Fruit fly (Drosophila melanogaster) whole organism, embryonic: ENCODE data around the gene dah.
A peak's percentile ranks its signal among the peaks of the same experiment; 100 is the strongest.

Experiments
- Ada2b ChIP-seq: fragments of 200-800 bp; sonication (Bioruptor generic); IDR thresholded peaks from 2 replicates; pipeline ENCODE4 v1.3.6; 2022; ENCODE audit warnings: missing biosample characterization, missing genetic modification characterization
- C15 ChIP-seq: fragments of 200-800 bp; sonication (Bioruptor generic); IDR thresholded peaks from 3 replicates; pipeline ENCODE4 v1.3.6; 2022; ENCODE audit warnings: missing biosample characterization, missing genetic modification characterization
- CG10267 ChIP-seq: fragments of 200-800 bp; sonication (Bioruptor generic); optimal IDR thresholded peaks from 2 replicates; lab custom pipeline; 2018; ENCODE audit warnings: missing biosample characterization, mild to moderate bottlenecking, missing genetic modification characterization, moderate library complexity
- CG11247 ChIP-seq: fragments of 200-800 bp; sonication (Bioruptor generic); IDR thresholded peaks from 2 replicates; pipeline ENCODE4 v1.3.6; 2022; ENCODE audit warnings: missing biosample characterization, missing genetic modification characterization
- CG12219 ChIP-seq: fragments of 200-800 bp; sonication (Bioruptor generic); optimal IDR thresholded peaks from 3 replicates; lab custom pipeline; 2018; ENCODE audit warnings: missing biosample characterization, mild to moderate bottlenecking, missing genetic modification characterization
- CG13123 ChIP-seq: fragments of 200-800 bp; sonication (Bioruptor generic); optimal IDR thresholded peaks from 2 replicates; lab custom pipeline; 2016; ENCODE audit warnings: missing biosample characterization, missing genetic modification characterization
- CG14441 ChIP-seq: fragments of 200-800 bp; sonication (Bioruptor generic); IDR thresholded peaks from 2 replicates; pipeline ENCODE4 v1.3.6; 2022; ENCODE audit warnings: missing biosample characterization, missing genetic modification characterization
- CG15011 ChIP-seq: fragments of 200-800 bp; sonication (Bioruptor generic); optimal IDR thresholded peaks from 3 replicates; lab custom pipeline; 2018; ENCODE audit warnings: missing biosample characterization, mild to moderate bottlenecking, missing genetic modification characterization
- CG1603 ChIP-seq: fragments of 200-800 bp; sonication (Bioruptor generic); optimal IDR thresholded peaks from 2 replicates; lab custom pipeline; 2019; ENCODE audit warnings: missing biosample characterization, mild to moderate bottlenecking, missing genetic modification characterization, moderate library complexity
- CG16813 ChIP-seq: fragments of 200-800 bp; sonication (Bioruptor generic); IDR thresholded peaks from 3 replicates; pipeline ENCODE4 v1.3.6; 2022; ENCODE audit warnings: missing biosample characterization, missing genetic modification characterization; ENCODE audit not compliant: partially characterized antibody
- CG17328 ChIP-seq: fragments of 200-800 bp; sonication (Bioruptor generic); IDR thresholded peaks from 2 replicates; pipeline ENCODE4 v1.3.6; 2022; ENCODE audit warnings: missing biosample characterization, missing genetic modification characterization
- CG17912 ChIP-seq: fragments of 200-800 bp; sonication (Bioruptor generic); optimal IDR thresholded peaks from 2 replicates; lab custom pipeline; 2018; ENCODE audit warnings: missing biosample characterization, mild to moderate bottlenecking, missing genetic modification characterization
- CG31365 ChIP-seq: fragments of 200-800 bp; sonication (Bioruptor generic); optimal IDR thresholded peaks from 2 replicates; lab custom pipeline; 2018; ENCODE audit warnings: missing biosample characterization, mild to moderate bottlenecking, missing genetic modification characterization
- CG34224 ChIP-seq: fragments of 200-800 bp; sonication (Bioruptor generic); IDR thresholded peaks from 3 replicates; pipeline ENCODE4 v1.3.6; 2022; ENCODE audit warnings: missing biosample characterization, missing genetic modification characterization; ENCODE audit not compliant: partially characterized antibody
- CG34376 ChIP-seq: fragments of 200-800 bp; sonication (Bioruptor generic); optimal IDR thresholded peaks from 2 replicates; lab custom pipeline; 2018; ENCODE audit warnings: missing biosample characterization, mild to moderate bottlenecking, missing genetic modification characterization
- CG4404 ChIP-seq: fragments of 200-800 bp; sonication (Bioruptor generic); IDR thresholded peaks from 2 replicates; pipeline ENCODE4 v1.3.6; 2022; ENCODE audit warnings: missing biosample characterization, missing genetic modification characterization
- CG4730 ChIP-seq: fragments of 200-800 bp; sonication (Bioruptor generic); IDR thresholded peaks from 2 replicates; pipeline ENCODE4 v1.3.6; 2022; ENCODE audit warnings: missing biosample characterization, missing genetic modification characterization
- CG7839 ChIP-seq: fragments of 200-800 bp; sonication (Bioruptor generic); optimal IDR thresholded peaks from 3 replicates; lab custom pipeline; 2018; ENCODE audit warnings: missing biosample characterization, mild to moderate bottlenecking, missing genetic modification characterization, moderate library complexity
- CG7928 ChIP-seq: fragments of 200-800 bp; sonication (Bioruptor generic); optimal IDR thresholded peaks from 2 replicates; lab custom pipeline; 2017; ENCODE audit warnings: missing biosample characterization, mild to moderate bottlenecking, missing genetic modification characterization
- CG9437 ChIP-seq: fragments of 200-800 bp; sonication (Bioruptor generic); optimal IDR thresholded peaks from 2 replicates; lab custom pipeline; 2018; ENCODE audit warnings: missing biosample characterization, mild to moderate bottlenecking, missing genetic modification characterization
- CG9609 ChIP-seq: fragments of 200-800 bp; sonication (Bioruptor generic); optimal IDR thresholded peaks from 3 replicates; lab custom pipeline; 2016; ENCODE audit warnings: missing biosample characterization, missing genetic modification characterization
- Dip3 ChIP-seq: fragments of 200-800 bp; sonication (Bioruptor generic); optimal IDR thresholded peaks from 3 replicates; lab custom pipeline; 2016; ENCODE audit warnings: missing biosample characterization, missing genetic modification characterization
- Dll ChIP-seq: fragments of 200-800 bp; sonication (Bioruptor generic); IDR thresholded peaks from 4 replicates; pipeline ENCODE4 v1.3.6; 2022; ENCODE audit warnings: missing biosample characterization, missing genetic modification characterization; ENCODE audit not compliant: partially characterized antibody
- Doc3 ChIP-seq: fragments of 200-800 bp; sonication (Bioruptor generic); IDR thresholded peaks from 3 replicates; pipeline ENCODE4 v1.3.6; 2022; ENCODE audit warnings: missing biosample characterization, missing genetic modification characterization; ENCODE audit not compliant: partially characterized antibody
- Dp ChIP-seq: fragments of 200-800 bp; sonication (Bioruptor generic); optimal IDR thresholded peaks from 2 replicates; lab custom pipeline; 2018; ENCODE audit warnings: missing biosample characterization, mild to moderate bottlenecking, missing genetic modification characterization, moderate library complexity
- Dref ChIP-seq: fragments of 200-800 bp; sonication (Bioruptor generic); IDR thresholded peaks from 2 replicates; pipeline ENCODE4 v1.3.6; 2022; ENCODE audit warnings: missing biosample characterization, missing genetic modification characterization
- Hand ChIP-seq: fragments of 200-800 bp; sonication (Bioruptor generic); optimal IDR thresholded peaks from 2 replicates; lab custom pipeline; 2017; ENCODE audit warnings: mild to moderate bottlenecking, missing biosample characterization, missing genetic modification reagents, missing genetic modification characterization
- Jarid2 ChIP-seq: fragments of 200-800 bp; sonication (Bioruptor generic); optimal IDR thresholded peaks from 3 replicates; lab custom pipeline; 2017; ENCODE audit warnings: mild to moderate bottlenecking, missing biosample characterization, missing genetic modification reagents, missing genetic modification characterization
- MTF-1 ChIP-seq: fragments of 200-800 bp; sonication (Bioruptor generic); optimal IDR thresholded peaks from 2 replicates; lab custom pipeline; 2018; ENCODE audit warnings: missing biosample characterization, mild to moderate bottlenecking, missing genetic modification characterization, borderline replicate concordance
- Oaz ChIP-seq: fragments of 200-800 bp; sonication (Bioruptor generic); IDR thresholded peaks from 2 replicates; pipeline ENCODE4 v1.3.6; 2022; ENCODE audit warnings: missing biosample characterization, missing genetic modification characterization
- Sin3A ChIP-seq: fragments of >200 bp; optimal IDR thresholded peaks from 2 replicates; lab custom pipeline; 2018
- Sry-β ChIP-seq: fragments of 200-800 bp; sonication (Bioruptor generic); optimal IDR thresholded peaks from 2 replicates; lab custom pipeline; 2018; ENCODE audit warnings: missing biosample characterization, mild to moderate bottlenecking, missing genetic modification characterization, moderate library complexity
- Stat92E ChIP-seq, 3 experiments: fragments of >200 bp in 2 of 3; fragments of 200-800 bp in 1 of 3; sonication (Bioruptor generic) in 1 of 3; optimal IDR thresholded peaks; 2 replicates each; lab custom pipeline; 2017 to 2019; ENCODE audit warnings: missing biosample characterization in 3 of 3, missing genetic modification characterization in 3 of 3, mild to moderate bottlenecking in 1 of 3, moderate library complexity in 1 of 3
- TFAM ChIP-seq: fragments of 200-800 bp; sonication (Bioruptor generic); optimal IDR thresholded peaks from 2 replicates; lab custom pipeline; 2017; ENCODE audit warnings: missing biosample characterization, missing genetic modification characterization, inconsistent platforms
- Tbp ChIP-seq: fragments of >200 bp; optimal IDR thresholded peaks from 2 replicates; lab custom pipeline; 2018; ENCODE audit warnings: missing biosample characterization, missing genetic modification characterization
- croc ChIP-seq: fragments of 200-800 bp; sonication (Bioruptor generic); conservative IDR thresholded peaks from 3 replicates; pipeline ENCODE4 v1.3.6; 2022; ENCODE audit warnings: missing biosample characterization, missing genetic modification characterization
- danr ChIP-seq: fragments of 200-800 bp; sonication (Bioruptor generic); IDR thresholded peaks from 2 replicates; pipeline ENCODE4 v1.3.6; 2022; ENCODE audit warnings: missing biosample characterization, missing genetic modification characterization
- emc ChIP-seq: fragments of 200-800 bp; sonication (Bioruptor generic); optimal IDR thresholded peaks from 2 replicates; lab custom pipeline; 2016; ENCODE audit warnings: missing biosample characterization, missing genetic modification characterization
- ems ChIP-seq: fragments of 200-800 bp; sonication (Bioruptor generic); optimal IDR thresholded peaks from 3 replicates; lab custom pipeline; 2016; ENCODE audit warnings: missing biosample characterization, missing genetic modification characterization
- gcm2 ChIP-seq: fragments of 200-800 bp; sonication (Bioruptor generic); optimal IDR thresholded peaks from 2 replicates; lab custom pipeline; 2016; ENCODE audit warnings: missing biosample characterization, missing genetic modification characterization
- gt ChIP-seq: fragments of 200-800 bp; sonication (Bioruptor generic); IDR thresholded peaks from 2 replicates; pipeline ENCODE4 v1.3.6; 2022; ENCODE audit warnings: missing biosample characterization, missing genetic modification characterization
- hth ChIP-seq: fragments of >200 bp; optimal IDR thresholded peaks from 2 replicates; lab custom pipeline; 2017; ENCODE audit warnings: inconsistent platforms
- jing ChIP-seq: fragments of 200-800 bp; sonication (Bioruptor generic); optimal IDR thresholded peaks from 2 replicates; lab custom pipeline; 2018; ENCODE audit warnings: missing biosample characterization, mild to moderate bottlenecking, missing genetic modification characterization
- nerfin-1 ChIP-seq: fragments of 200-800 bp; sonication (Bioruptor generic); optimal IDR thresholded peaks from 3 replicates; lab custom pipeline; 2019; ENCODE audit warnings: missing biosample characterization, mild to moderate bottlenecking, missing genetic modification characterization, moderate library complexity
- odd ChIP-seq: fragments of 200-800 bp; sonication (Bioruptor generic); optimal IDR thresholded peaks from 2 replicates; lab custom pipeline; 2017; ENCODE audit warnings: missing biosample characterization, mild to moderate bottlenecking, missing genetic modification characterization
- sr ChIP-seq: fragments of 200-800 bp; sonication (Bioruptor generic); IDR thresholded peaks from 3 replicates; pipeline ENCODE4 v1.3.6; 2022; ENCODE audit warnings: missing biosample characterization, missing genetic modification characterization
- tll ChIP-seq, 2 experiments: fragments of 200-800 bp in 1 of 2; fragments of >200 bp in 1 of 2; sonication (Bioruptor generic) in 1 of 2; optimal IDR thresholded peaks; 2 replicates each; lab custom pipeline; 2017 to 2019; ENCODE audit warnings: missing biosample characterization in 2 of 2, missing genetic modification characterization in 2 of 2, mild to moderate bottlenecking in 1 of 2, moderate library complexity in 1 of 2
- unc-4 ChIP-seq: fragments of 200-800 bp; sonication (Bioruptor generic); IDR thresholded peaks from 2 replicates; pipeline ENCODE4 v1.3.6; 2022; ENCODE audit warnings: missing biosample characterization, missing genetic modification characterization; ENCODE audit not compliant: partially characterized antibody
- wdn ChIP-seq: fragments of 200-800 bp; sonication (Bioruptor generic); IDR thresholded peaks from 2 replicates; pipeline ENCODE4 v1.3.6; 2022; ENCODE audit warnings: missing biosample characterization, missing genetic modification characterization

Gene dah

DNA sequence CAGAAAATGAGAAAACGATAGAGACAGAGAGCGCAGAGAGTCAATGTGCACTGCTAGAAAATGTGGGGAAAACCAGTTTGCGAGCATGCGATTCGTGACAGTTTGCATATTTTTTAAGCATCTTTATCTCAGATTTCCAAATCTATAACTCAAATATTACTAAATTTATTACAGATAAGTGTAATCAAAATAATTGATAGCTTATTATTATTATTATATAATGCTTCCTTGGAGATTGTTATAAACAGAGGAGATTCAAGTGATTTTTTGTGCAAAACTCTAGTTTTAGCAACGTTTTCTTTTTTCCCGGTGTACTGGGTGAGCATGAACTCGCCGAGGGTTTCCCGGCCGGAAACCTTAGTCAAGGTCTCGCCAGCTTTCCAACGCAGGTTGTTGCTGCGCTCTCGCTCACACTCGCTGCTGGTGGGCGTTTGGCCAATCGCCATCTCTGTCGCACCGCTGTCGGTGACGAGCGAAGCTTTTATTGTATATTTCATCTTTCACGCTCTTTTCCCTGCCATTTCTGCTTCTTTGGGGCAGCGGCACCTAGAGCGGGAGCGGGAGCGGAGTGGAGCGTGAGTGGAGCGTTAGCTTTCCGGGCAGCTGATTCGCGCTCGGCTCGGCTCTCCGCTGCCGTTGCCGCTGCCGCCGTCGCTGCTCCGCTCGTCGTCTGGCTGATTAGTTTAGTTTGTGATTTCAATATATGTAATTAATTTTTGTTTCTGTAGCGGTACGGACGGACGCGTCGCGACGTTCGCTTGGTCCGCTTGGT, 29.7 kb upstream of the dah start (continued):
- TF ChIP-seq gt (peak; percentile 92), CG4730 (GFP tag; lab: Robert Waterston, UW) (peak; percentile 96), danr (peak; percentile 96), CG13123 (GFP tag; lab: Kevin White, UChicago) (peak; percentile 90), Tbp (GFP tag; lab: Kevin White, UChicago) (no peak), Jarid2 (peak; percentile 88), hth (no peak), CG4404 (GFP tag; lab: Robert Waterston, UW) (peak; percentile 94), Sry-β (GFP tag; lab: Kevin White, UChicago) (peak; percentile 49), CG15011 (GFP tag; lab: Kevin White, UChicago) (peak; percentile 98), gcm2 (GFP tag; lab: Kevin White, UChicago) (peak; percentile 83), CG12219 (GFP tag; lab: Kevin White, UChicago) (peak; percentile 95), CG34224 (GFP tag; lab: Robert Waterston, UW) (peak; percentile 55), jing (peak; percentile 95), croc (peak; percentile 97), CG16813 (GFP tag; lab: Robert Waterston, UW) (no peak), CG34376 (peak; percentile 98), CG11247 (GFP tag; lab: Robert Waterston, UW) (peak; percentile 94), CG1603 (tag; lab: Kevin White, UChicago) (peak; percentile 65), wdn (peak; percentile 93), CG31365 (tag; lab: Kevin White, UChicago) (peak; percentile 86), Ada2b (GFP tag; lab: Robert Waterston, UW) (peak; percentile 95), Dp (GFP tag; lab: Kevin White, UChicago) (peak; percentile 26), odd (GFP tag; lab: Kevin White, UChicago) (peak; percentile 98), C15 (GFP tag; lab: Robert Waterston, UW) (peak; percentile 92), nerfin-1 (tag; lab: Kevin White, UChicago) (peak; percentile 95), CG17912 (GFP tag; lab: Kevin White, UChicago) (peak; percentile 23), Dip3 (GFP tag; lab: Kevin White, UChicago) (peak; percentile 80), CG9437 (GFP tag; lab: Kevin White, UChicago) (peak; percentile 95), Dref (GFP tag; lab: Robert Waterston, UW) (no peak), MTF-1 (GFP tag; lab: Kevin White, UChicago) (peak; percentile 83), CG7839 (tag; lab: Kevin White, UChicago) (peak; percentile 99), Doc3 (GFP tag; lab: Robert Waterston, UW) (no peak), Stat92E (GFP tag; optimal IDR thresholded peaks at IDR 0.05; lab: Kevin White, UChicago) (peak in 1 of 3 experiments; percentile 76), CG14441 (GFP tag; lab: Robert Waterston, UW) (peak; percentile 96), unc-4 (GFP tag; lab: Robert Waterston, UW) (0 out of 2 replicates have a peak, but pooled peaks have one; percentile 24), ems (peak; percentile 75), TFAM (peak; percentile 73), CG9609 (GFP tag; lab: Kevin White, UChicago) (peak; percentile 35), emc (GFP tag; lab: Kevin White, UChicago) (peak; percentile 52), Oaz (GFP tag; lab: Robert Waterston, UW) (peak; percentile 95), Hand (GFP tag; lab: Kevin White, UChicago) (peak; percentile 97), CG17328 (GFP tag; lab: Robert Waterston, UW) (peak; percentile 92), sr (GFP tag; lab: Robert Waterston, UW) (peak; percentile 80), CG10267 (peak; percentile 91), tll (GFP tag; optimal IDR thresholded peaks at IDR 0.05; lab: Kevin White, UChicago) (no peak), Dll (GFP tag; lab: Robert Waterston, UW) (no peak), Sin3A (lab: Kevin White, UChicago) (no peak), CG7928 (peak; percentile 80)
